Fruit fly (Drosophila melanogaster) whole organism, wandering third instar larva: ENCODE data around the gene TTLL4A.
A peak's percentile ranks its signal among the peaks of the same experiment; 100 is the strongest.

ENCODE experiments used
- Abd-B ChIP-seq: fragments of >200 bp; optimal IDR thresholded peaks from 2 replicates; lab custom pipeline; 2017; ENCODE audit warnings: missing biosample characterization, missing genetic modification characterization
- CG32264 ChIP-seq: fragments of 200-800 bp; sonication (Bioruptor generic); optimal IDR thresholded peaks from 2 replicates; lab custom pipeline; 2016; ENCODE audit warnings: missing biosample characterization, missing genetic modification characterization
- CrebA ChIP-seq: fragments of 200-800 bp; sonication (Bioruptor generic); optimal IDR thresholded peaks from 2 replicates; lab custom pipeline; 2016; ENCODE audit warnings: missing biosample characterization, mild to moderate bottlenecking, missing genetic modification characterization, borderline replicate concordance
- Dfd ChIP-seq: fragments of >200 bp; optimal IDR thresholded peaks from 2 replicates; lab custom pipeline; 2017; ENCODE audit warnings: missing biosample characterization, missing genetic modification characterization
- Dif ChIP-seq: fragments of 200-275, 200-300 bp; sonication (Bioruptor generic); optimal IDR thresholded peaks from 2 replicates; lab custom pipeline; 2018; ENCODE audit warnings: missing biosample characterization, missing genetic modification characterization; ENCODE audit not compliant: partially characterized antibody
- GATAd ChIP-seq: sonication (Bioruptor generic); optimal IDR thresholded peaks from 2 replicates; lab custom pipeline; 2016; ENCODE audit warnings: missing biosample characterization, missing genetic modification characterization
- HLH106 ChIP-seq: fragments of 200-800 bp; optimal IDR thresholded peaks from 3 replicates; lab custom pipeline; 2019; ENCODE audit warnings: missing biosample characterization, mild to moderate bottlenecking, missing genetic modification characterization, moderate library complexity
- Hnf4 ChIP-seq: fragments of 200-800 bp; sonication (Bioruptor generic); optimal IDR thresholded peaks from 2 replicates; lab custom pipeline; 2016; ENCODE audit warnings: missing biosample characterization, mild to moderate bottlenecking, missing genetic modification characterization
- Hr78 ChIP-seq: fragments of >200 bp; optimal IDR thresholded peaks from 2 replicates; lab custom pipeline; 2017; ENCODE audit warnings: missing biosample characterization, missing genetic modification characterization
- Hr83 ChIP-seq: fragments of 200-300 bp; sonication (Bioruptor generic); optimal IDR thresholded peaks from 2 replicates; lab custom pipeline; 2016; ENCODE audit warnings: missing biosample characterization, mild to moderate bottlenecking, missing genetic modification characterization, moderate library complexity; ENCODE audit not compliant: poor library complexity, severe bottlenecking
- Jra ChIP-seq: sonication (Bioruptor generic); optimal IDR thresholded peaks from 2 replicates; lab custom pipeline; 2016; ENCODE audit warnings: missing biosample characterization, missing genetic modification characterization
- Mio ChIP-seq: sonication (Bioruptor generic); optimal IDR thresholded peaks from 2 replicates; lab custom pipeline; 2016; ENCODE audit warnings: missing biosample characterization, missing genetic modification characterization
- Myc ChIP-seq: fragments of >200 bp; optimal IDR thresholded peaks from 2 replicates; lab custom pipeline; 2017
- OdsH ChIP-seq: fragments of 200-800 bp; sonication (Bioruptor generic); optimal IDR thresholded peaks from 2 replicates; lab custom pipeline; 2016; ENCODE audit warnings: missing biosample characterization, mild to moderate bottlenecking, missing genetic modification characterization
- Sp1 ChIP-seq: fragments of 200-800 bp; sonication (Bioruptor generic); optimal IDR thresholded peaks from 3 replicates; lab custom pipeline; 2019; ENCODE audit warnings: missing biosample characterization, mild to moderate bottlenecking, missing genetic modification characterization, moderate library complexity
- brk ChIP-seq: fragments of 200-800 bp; sonication (Bioruptor generic); optimal IDR thresholded peaks from 2 replicates; lab custom pipeline; 2016; ENCODE audit warnings: missing biosample characterization, mild to moderate bottlenecking, missing genetic modification characterization
- dsf ChIP-seq: sonication (Bioruptor generic); optimal IDR thresholded peaks from 2 replicates; lab custom pipeline; 2016; ENCODE audit warnings: missing biosample characterization, missing genetic modification characterization, borderline replicate concordance
- foxo ChIP-seq, 2 experiments: fragments of 200-800 bp; sonication (Bioruptor generic); optimal IDR thresholded peaks; 2 replicates in 1 of 2; 3 replicates in 1 of 2; lab custom pipeline; 2016 to 2017; ENCODE audit warnings: missing biosample characterization in 2 of 2, missing genetic modification characterization in 2 of 2
- fru ChIP-seq: fragments of 200-800 bp; sonication (Bioruptor generic); optimal IDR thresholded peaks from 3 replicates; lab custom pipeline; 2016; ENCODE audit warnings: missing biosample characterization, mild to moderate bottlenecking, missing genetic modification characterization
- h ChIP-seq: fragments of 200-800 bp; sonication (Bioruptor generic); optimal IDR thresholded peaks from 3 replicates; lab custom pipeline; 2016; ENCODE audit warnings: missing biosample characterization, mild to moderate bottlenecking, missing genetic modification characterization
- pan ChIP-seq: fragments of >200 bp; optimal IDR thresholded peaks from 2 replicates; lab custom pipeline; 2017
- rgr ChIP-seq: fragments of 200-800 bp; sonication (Bioruptor generic); optimal IDR thresholded peaks from 3 replicates; lab custom pipeline; 2016; ENCODE audit warnings: missing biosample characterization, mild to moderate bottlenecking, missing genetic modification characterization
- sv ChIP-seq: fragments of 200-800 bp; sonication (Bioruptor generic); optimal IDR thresholded peaks from 3 replicates; lab custom pipeline; 2016; ENCODE audit warnings: missing biosample characterization, missing genetic modification characterization
- usp ChIP-seq: fragments of >200 bp; optimal IDR thresholded peaks from 2 replicates; lab custom pipeline; 2017; ENCODE audit warnings: missing biosample characterization, missing genetic modification characterization
- woc ChIP-seq: sonication (Bioruptor generic); optimal IDR thresholded peaks from 2 replicates; lab custom pipeline; 2016; ENCODE audit warnings: missing biosample characterization, mild to moderate bottlenecking, missing genetic modification characterization

Gene TTLL4A

DNA sequence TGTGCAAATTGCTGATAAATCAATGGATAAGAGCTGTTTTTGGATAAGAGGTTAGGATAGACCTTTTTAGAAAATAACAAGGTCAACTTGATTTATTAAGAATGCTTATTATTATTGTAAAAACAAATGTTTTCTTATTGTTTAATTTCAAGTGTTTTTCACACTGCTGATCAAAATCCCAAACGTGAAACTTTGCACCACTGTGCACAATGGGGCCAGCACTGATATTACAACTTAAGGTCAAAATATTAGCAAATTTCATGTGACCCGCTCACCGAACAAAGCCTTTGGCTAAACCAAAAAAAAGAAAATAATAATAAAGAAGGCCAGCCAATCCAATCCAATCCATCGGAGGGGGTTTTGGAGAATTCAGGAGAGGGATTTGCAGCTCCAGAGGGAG, 33.6 kb downstream of the TTLL4A start:
- TF ChIP-seq rgr (GFP tag; lab: Kevin White, UChicago) (peak; percentile 22), sv (GFP tag; lab: Kevin White, UChicago) (no peak), fru (GFP tag; lab: Kevin White, UChicago) (peak; percentile 19), foxo (GFP tag; optimal IDR thresholded peaks at IDR 0.05; lab: Kevin White, UChicago) (peak in 1 of 2 experiments; percentile 23), h (GFP tag; lab: Kevin White, UChicago) (peak; percentile 9)

DNA sequence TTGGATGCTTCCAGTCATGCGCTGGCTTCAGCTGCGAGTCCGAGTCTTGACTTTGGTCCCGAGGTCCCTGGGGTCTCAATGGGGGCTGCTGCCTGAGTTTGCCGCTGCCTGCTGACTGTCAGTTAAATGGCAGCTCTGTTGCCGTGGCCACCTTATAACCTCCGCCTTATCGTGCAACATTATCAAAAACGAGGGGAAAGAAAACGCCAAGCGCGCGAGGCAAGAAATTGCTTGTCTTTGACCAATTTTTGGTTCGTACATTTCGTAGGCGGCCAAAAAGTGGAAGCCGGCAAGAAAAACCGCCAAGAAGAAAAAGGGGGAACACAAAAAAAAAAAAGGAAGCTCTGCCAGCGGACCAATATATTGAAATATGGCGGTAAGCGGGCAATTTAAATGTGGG, 34.7 kb downstream of the TTLL4A start:
- TF ChIP-seq Jra (no peak), fru (GFP tag; lab: Kevin White, UChicago) (peak; percentile 15), sv (GFP tag; lab: Kevin White, UChicago) (no peak), brk (GFP tag; lab: Kevin White, UChicago) (peak; percentile 1)
- TF ChIP-seq, all 38 proteins: peak for 2

DNA sequence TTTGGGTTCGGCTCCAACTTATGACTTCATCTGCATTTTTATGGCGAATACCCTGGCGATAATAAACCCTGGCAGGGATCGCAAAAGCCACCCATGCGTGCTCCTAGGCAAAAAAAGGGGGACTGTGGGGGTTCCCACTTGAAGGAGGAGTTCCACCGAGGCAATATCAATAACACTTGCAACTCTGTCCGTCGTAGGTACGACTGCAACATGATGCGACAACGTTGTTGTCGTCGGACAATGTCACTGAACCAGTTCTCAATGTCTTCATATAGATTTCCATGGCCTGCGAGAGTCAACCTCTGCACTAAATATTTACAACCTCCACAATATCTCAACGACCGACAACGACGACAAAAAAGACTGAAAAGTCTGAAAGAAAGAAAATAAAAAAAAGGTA, 38.0 kb downstream of the TTLL4A start:
- TF ChIP-seq HLH106 (tag; lab: Kevin White, UChicago) (no peak), Hr78 (GFP tag; lab: Kevin White, UChicago) (no peak), pan (lab: Kevin White, UChicago) (no peak), Myc (lab: Kevin White, UChicago) (no peak), sv (GFP tag; lab: Kevin White, UChicago) (no peak)

DNA sequence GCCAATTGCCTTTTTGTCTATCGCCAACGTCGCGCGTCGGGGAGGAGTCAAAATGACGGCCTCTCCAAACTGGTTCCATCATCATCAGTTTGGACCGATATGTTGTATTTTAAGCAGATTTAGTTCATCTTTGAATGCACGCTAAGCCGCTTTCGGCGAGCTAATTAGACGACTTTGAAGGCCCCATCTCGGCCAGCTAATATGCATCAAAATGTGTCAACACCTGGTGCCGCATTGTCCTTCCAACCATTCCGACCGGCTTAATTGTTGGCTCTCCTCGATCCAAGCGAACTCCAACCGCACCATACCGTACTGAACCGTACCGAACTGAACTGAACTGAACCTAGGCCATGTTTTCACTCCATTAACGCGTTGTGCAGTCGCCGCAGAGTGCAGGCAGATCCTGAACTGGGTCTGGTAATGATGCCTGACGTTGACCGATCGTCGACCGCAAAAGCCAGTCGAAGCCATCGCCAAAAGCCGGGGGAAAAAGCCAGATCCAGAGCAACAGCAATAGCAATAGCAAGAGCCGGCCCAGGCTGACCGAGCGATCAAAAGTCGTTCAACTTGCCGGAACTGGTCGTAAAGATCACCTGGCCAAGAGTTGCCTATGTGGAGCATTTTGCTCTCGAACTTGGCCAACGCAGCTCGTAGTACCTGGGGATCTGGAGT, 38.8 kb downstream of the TTLL4A start:
- TF ChIP-seq woc, result no peak
- TF ChIP-seq CrebA, result no peak
- no peak for TF ChIP-seq Hnf4 (GFP tag; lab: Kevin White, UChicago)
- TF ChIP-seq Sp1 (GFP tag; lab: Kevin White, UChicago), result no peak
- no peak for TF ChIP-seq Dif (GFP tag; lab: Kevin White, UChicago)
- TF ChIP-seq GATAd (GFP tag; lab: Kevin White, UChicago), result no peak
- no peak for TF ChIP-seq Dfd
- no peak for TF ChIP-seq usp
- no peak for TF ChIP-seq foxo (GFP tag; optimal IDR thresholded peaks at IDR 0.05; lab: Kevin White, UChicago)
- TF ChIP-seq Mio, result no peak
- no peak for TF ChIP-seq OdsH (GFP tag; lab: Kevin White, UChicago)
- TF ChIP-seq dsf (GFP tag; lab: Kevin White, UChicago), result no peak
- TF ChIP-seq HLH106 (tag; lab: Kevin White, UChicago), result no peak

DNA sequence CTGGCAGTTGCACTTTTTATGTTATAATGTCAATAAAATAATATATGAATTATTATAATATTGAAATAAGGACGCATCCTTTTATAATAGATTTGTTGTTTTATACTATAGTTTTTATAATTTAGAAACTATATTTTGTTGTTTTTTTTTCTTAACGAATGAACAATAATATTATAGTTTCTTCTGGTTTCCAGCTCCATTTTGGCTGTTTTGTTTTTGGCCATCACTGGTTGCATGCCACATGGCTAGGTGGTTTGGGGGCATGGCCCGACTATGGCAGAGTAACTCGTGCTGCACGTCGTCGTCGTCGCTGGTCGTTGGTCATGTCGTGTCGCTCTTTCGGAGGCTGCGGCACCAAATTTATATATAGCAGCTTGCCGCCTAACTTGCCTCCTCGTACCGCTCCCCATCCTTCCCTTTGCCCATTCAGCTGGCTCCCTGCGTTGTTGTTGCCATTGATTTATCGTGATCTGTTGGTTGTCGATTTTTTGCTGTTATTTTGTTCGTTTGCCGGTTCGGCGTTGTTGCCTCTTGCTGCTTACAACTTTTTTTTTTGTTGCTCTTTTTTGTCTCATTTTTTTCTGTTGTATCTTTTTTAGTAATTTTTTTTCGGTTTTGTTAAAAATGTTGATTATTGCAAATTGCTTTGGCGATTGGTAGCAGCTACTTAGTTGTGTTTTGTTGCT, 43.2 kb downstream of the TTLL4A start:
- TF ChIP-seq Myc (lab: Kevin White, UChicago) (no peak), GATAd (GFP tag; lab: Kevin White, UChicago) (no peak)

DNA sequence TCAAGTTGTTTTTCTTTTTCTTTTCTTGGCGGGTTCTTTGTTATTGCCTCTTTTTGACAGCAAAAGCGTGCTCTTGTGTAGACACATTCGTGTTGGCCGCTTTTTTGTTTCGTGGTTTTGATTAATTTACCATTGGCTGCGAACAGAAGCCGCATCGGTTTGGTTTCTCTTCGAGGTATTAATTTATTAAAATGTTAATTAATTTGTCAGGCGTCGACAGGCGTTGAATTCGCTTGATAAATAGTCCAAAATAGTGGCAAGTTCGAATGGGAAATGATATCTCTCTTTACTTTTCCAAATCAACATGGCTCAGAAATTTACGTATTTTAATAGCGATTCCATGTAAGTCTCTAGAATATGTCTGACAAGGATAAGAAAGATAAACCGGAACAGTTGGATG, 45.3 kb downstream of the TTLL4A start, which contains the start of gene CG18666:
Gene CG18666, plus strand, starts transcription at position 301 of the 400 bp plus-strand sequence.
- TF ChIP-seq Hnf4 (GFP tag; lab: Kevin White, UChicago) (no peak), brk (GFP tag; lab: Kevin White, UChicago) (no peak), woc (no peak), Hr83 (GFP tag; lab: Kevin White, UChicago) (no peak), Abd-B (GFP tag; lab: Kevin White, UChicago) (no peak), h (GFP tag; lab: Kevin White, UChicago) (no peak), CG32264 (GFP tag; lab: Kevin White, UChicago) (no peak)
